Fruit fly (Drosophila melanogaster) whole organism, embryonic: ENCODE measurements around the gene CG33932.
A peak's percentile ranks its signal among the peaks of the same experiment; 100 is the strongest.

Experiments
- BEAF-32 ChIP-seq: fragments of 200-800 bp; sonication (Bioruptor generic); optimal IDR thresholded peaks from 3 replicates; lab custom pipeline; 2017; ENCODE audit warnings: missing biosample characterization, missing genetic modification characterization, mild to moderate bottlenecking, moderate library complexity, missing genetic modification reagents
- CG10366 ChIP-seq: fragments of 200-800 bp; sonication (Bioruptor generic); IDR thresholded peaks from 2 replicates; pipeline ENCODE4 v1.3.6; 2022; ENCODE audit warnings: missing biosample characterization, missing genetic modification characterization
- CG11695 ChIP-seq: fragments of 200-800 bp; sonication (Bioruptor generic); IDR thresholded peaks from 3 replicates; pipeline ENCODE4 v1.3.6; 2022; ENCODE audit warnings: missing biosample characterization, missing genetic modification characterization
- CG12744 ChIP-seq: fragments of 200-800 bp; sonication (Bioruptor generic); optimal IDR thresholded peaks from 2 replicates; lab custom pipeline; 2016; ENCODE audit warnings: missing biosample characterization, missing genetic modification characterization
- CG13775 ChIP-seq: fragments of 200-800 bp; sonication (Bioruptor generic); optimal IDR thresholded peaks from 3 replicates; lab custom pipeline; 2017; ENCODE audit warnings: missing biosample characterization, mild to moderate bottlenecking, missing genetic modification characterization
- CG15011 ChIP-seq: fragments of 200-800 bp; sonication (Bioruptor generic); optimal IDR thresholded peaks from 3 replicates; lab custom pipeline; 2018; ENCODE audit warnings: missing biosample characterization, mild to moderate bottlenecking, missing genetic modification characterization
- CG15696 ChIP-seq: fragments of 200-800 bp; sonication (Bioruptor generic); optimal IDR thresholded peaks from 2 replicates; lab custom pipeline; 2019; ENCODE audit warnings: missing biosample characterization, mild to moderate bottlenecking, missing genetic modification characterization, moderate library complexity
- CG17802 ChIP-seq: fragments of 200-800 bp; sonication (Bioruptor generic); optimal IDR thresholded peaks from 2 replicates; lab custom pipeline; 2018; ENCODE audit warnings: missing biosample characterization, mild to moderate bottlenecking, missing genetic modification characterization, moderate library complexity
- CG30020 ChIP-seq: fragments of 200-800 bp; optimal IDR thresholded peaks from 2 replicates; lab custom pipeline; 2019; ENCODE audit warnings: missing biosample characterization, mild to moderate bottlenecking, missing genetic modification characterization, moderate library complexity
- CG30431 ChIP-seq: fragments of 200-800 bp; sonication (Bioruptor generic); optimal IDR thresholded peaks from 2 replicates; lab custom pipeline; 2017; ENCODE audit warnings: missing biosample characterization, missing genetic modification characterization
- CG31224 ChIP-seq: fragments of 200-800 bp; sonication (Bioruptor generic); IDR thresholded peaks from 2 replicates; pipeline ENCODE4 v1.3.6; 2022; ENCODE audit warnings: missing biosample characterization, missing genetic modification characterization
- CG31441 ChIP-seq: fragments of 200-800 bp; sonication (Bioruptor generic); IDR thresholded peaks from 2 replicates; pipeline ENCODE4 v1.3.6; 2022; ENCODE audit warnings: missing biosample characterization, missing genetic modification characterization
- CG3407 ChIP-seq: fragments of 200-800 bp; sonication (Bioruptor generic); optimal IDR thresholded peaks from 2 replicates; lab custom pipeline; 2018; ENCODE audit warnings: missing biosample characterization, mild to moderate bottlenecking, missing genetic modification characterization
- CG4328 ChIP-seq: fragments of 200-800 bp; sonication (Bioruptor generic); optimal IDR thresholded peaks from 3 replicates; lab custom pipeline; 2017; ENCODE audit warnings: missing biosample characterization, missing genetic modification reagents, missing genetic modification characterization
- CG4404 ChIP-seq: fragments of 200-800 bp; sonication (Bioruptor generic); IDR thresholded peaks from 2 replicates; pipeline ENCODE4 v1.3.6; 2022; ENCODE audit warnings: missing biosample characterization, missing genetic modification characterization
- CG4730 ChIP-seq: fragments of 200-800 bp; sonication (Bioruptor generic); IDR thresholded peaks from 2 replicates; pipeline ENCODE4 v1.3.6; 2022; ENCODE audit warnings: missing biosample characterization, missing genetic modification characterization
- CG4820 ChIP-seq: fragments of 200-800 bp; sonication (Bioruptor generic); optimal IDR thresholded peaks from 3 replicates; lab custom pipeline; 2016; ENCODE audit warnings: missing biosample characterization, missing genetic modification characterization
- CG5245 ChIP-seq: fragments of 200-800 bp; sonication (Bioruptor generic); optimal IDR thresholded peaks from 3 replicates; lab custom pipeline; 2016; ENCODE audit warnings: missing biosample characterization, missing genetic modification characterization
- CG7786 ChIP-seq: fragments of 200-800 bp; sonication (Bioruptor generic); optimal IDR thresholded peaks from 2 replicates; lab custom pipeline; 2016; ENCODE audit warnings: missing biosample characterization, missing genetic modification characterization
- CG8359 ChIP-seq: fragments of 200-800 bp; sonication (Bioruptor generic); optimal IDR thresholded peaks from 2 replicates; lab custom pipeline; 2017; ENCODE audit warnings: missing biosample characterization, mild to moderate bottlenecking, missing genetic modification characterization, borderline replicate concordance
- CG9437 ChIP-seq: fragments of 200-800 bp; sonication (Bioruptor generic); optimal IDR thresholded peaks from 2 replicates; lab custom pipeline; 2018; ENCODE audit warnings: missing biosample characterization, mild to moderate bottlenecking, missing genetic modification characterization
- CTCF ChIP-seq: fragments of 200-800 bp; sonication (Bioruptor generic); optimal IDR thresholded peaks from 2 replicates; lab custom pipeline; 2017; ENCODE audit warnings: missing biosample characterization, mild to moderate bottlenecking, missing genetic modification characterization, moderate library complexity
- Dad ChIP-seq: fragments of 200-800 bp; sonication (Bioruptor generic); optimal IDR thresholded peaks from 3 replicates; lab custom pipeline; 2016; ENCODE audit warnings: missing biosample characterization, missing genetic modification characterization
- Eip74EF ChIP-seq, 2 experiments: fragments of 200-800 bp in 1 of 2; fragments of >200 bp in 1 of 2; sonication (Bioruptor generic) in 1 of 2; optimal IDR thresholded peaks; 2 replicates each; lab custom pipeline; 2017 to 2019; ENCODE audit warnings: missing biosample characterization in 2 of 2, missing genetic modification characterization in 2 of 2, mild to moderate bottlenecking in 1 of 2, moderate library complexity in 1 of 2
- Ets97D ChIP-seq: fragments of 200-800 bp; sonication (Bioruptor generic); optimal IDR thresholded peaks from 3 replicates; lab custom pipeline; 2016; ENCODE audit warnings: missing biosample characterization, missing genetic modification characterization
- Hsf ChIP-seq: fragments of 200-800 bp; sonication (Bioruptor generic); optimal IDR thresholded peaks from 3 replicates; lab custom pipeline; 2016; ENCODE audit warnings: missing biosample characterization, missing genetic modification characterization
- Mad ChIP-seq: fragments of 200-800 bp; sonication (Bioruptor generic); optimal IDR thresholded peaks from 2 replicates; lab custom pipeline; 2016; ENCODE audit warnings: missing biosample characterization, missing genetic modification characterization
- Oli ChIP-seq: fragments of 200-800 bp; sonication (Bioruptor generic); optimal IDR thresholded peaks from 2 replicates; lab custom pipeline; 2018; ENCODE audit warnings: missing biosample characterization, mild to moderate bottlenecking, missing genetic modification characterization, moderate library complexity
- PHDP ChIP-seq: fragments of 200-800 bp; sonication (Bioruptor generic); optimal IDR thresholded peaks from 3 replicates; lab custom pipeline; 2018; ENCODE audit warnings: missing biosample characterization, mild to moderate bottlenecking, missing genetic modification characterization, moderate library complexity
- Side ChIP-seq: fragments of 200-800 bp; sonication (Bioruptor generic); optimal IDR thresholded peaks from 2 replicates; lab custom pipeline; 2016; ENCODE audit warnings: missing biosample characterization, missing genetic modification characterization
- Sox100B ChIP-seq: fragments of 200-800 bp; sonication (Bioruptor generic); optimal IDR thresholded peaks from 3 replicates; lab custom pipeline; 2018; ENCODE audit warnings: missing biosample characterization, mild to moderate bottlenecking, missing genetic modification characterization
- abd-A ChIP-seq: fragments of 200-800 bp; sonication (Bioruptor generic); optimal IDR thresholded peaks from 3 replicates; lab custom pipeline; 2019; ENCODE audit warnings: missing biosample characterization, mild to moderate bottlenecking, missing genetic modification characterization, moderate library complexity
- az2 ChIP-seq: fragments of 200-800 bp; sonication (Bioruptor generic); optimal IDR thresholded peaks from 3 replicates; lab custom pipeline; 2016; ENCODE audit warnings: missing biosample characterization, missing genetic modification characterization
- en ChIP-seq: fragments of 200-800 bp; sonication (Bioruptor generic); optimal IDR thresholded peaks from 2 replicates; lab custom pipeline; 2016; ENCODE audit warnings: missing biosample characterization, missing genetic modification characterization
- fd3F ChIP-seq: fragments of 200-800 bp; sonication (Bioruptor generic); optimal IDR thresholded peaks from 2 replicates; lab custom pipeline; 2018; ENCODE audit warnings: missing biosample characterization, mild to moderate bottlenecking, missing genetic modification characterization, moderate library complexity
- fd96Cb ChIP-seq: fragments of 200-800 bp; sonication (Bioruptor generic); optimal IDR thresholded peaks from 2 replicates; lab custom pipeline; 2018; ENCODE audit warnings: missing biosample characterization, mild to moderate bottlenecking, missing genetic modification characterization, moderate library complexity
- grau ChIP-seq: fragments of 200-800 bp; optimal IDR thresholded peaks from 3 replicates; lab custom pipeline; 2019; ENCODE audit warnings: missing biosample characterization, mild to moderate bottlenecking, missing genetic modification characterization, moderate library complexity
- gro ChIP-seq: fragments of 200-800 bp; sonication (Bioruptor generic); optimal IDR thresholded peaks from 2 replicates; lab custom pipeline; 2016; ENCODE audit warnings: missing biosample characterization, missing genetic modification characterization
- mam ChIP-seq: fragments of 200-800 bp; sonication (Bioruptor generic); optimal IDR thresholded peaks from 3 replicates; lab custom pipeline; 2016; ENCODE audit warnings: missing biosample characterization, missing genetic modification characterization
- nmo ChIP-seq: fragments of 200-800 bp; sonication (Bioruptor generic); optimal IDR thresholded peaks from 2 replicates; lab custom pipeline; 2018; ENCODE audit warnings: missing biosample characterization, mild to moderate bottlenecking, missing genetic modification characterization, moderate library complexity
- oc ChIP-seq: fragments of 200-800 bp; sonication (Bioruptor generic); optimal IDR thresholded peaks from 2 replicates; lab custom pipeline; 2018; ENCODE audit warnings: missing biosample characterization, mild to moderate bottlenecking, missing genetic modification characterization, moderate library complexity
- onecut ChIP-seq: fragments of 200-800 bp; sonication (Bioruptor generic); IDR thresholded peaks from 2 replicates; pipeline ENCODE4 v1.3.6; 2022; ENCODE audit warnings: missing biosample characterization, missing genetic modification characterization
- repo ChIP-seq: fragments of 200-800 bp; sonication (Bioruptor generic); optimal IDR thresholded peaks from 2 replicates; lab custom pipeline; 2016; ENCODE audit warnings: missing biosample characterization, missing genetic modification characterization
- rib ChIP-seq: fragments of 200-800 bp; sonication (Bioruptor generic); IDR thresholded peaks from 2 replicates; pipeline ENCODE4 v1.3.6; 2022; ENCODE audit warnings: missing biosample characterization, missing genetic modification characterization
- schlank ChIP-seq: fragments of 200-800 bp; sonication (Bioruptor generic); optimal IDR thresholded peaks from 2 replicates; lab custom pipeline; 2018; ENCODE audit warnings: missing biosample characterization, mild to moderate bottlenecking, missing genetic modification characterization
- slp2 ChIP-seq: fragments of 200-800 bp; sonication (Bioruptor generic); optimal IDR thresholded peaks from 2 replicates; lab custom pipeline; 2016; ENCODE audit warnings: missing biosample characterization, missing genetic modification characterization
- ssp ChIP-seq: fragments of 200-800 bp; sonication (Bioruptor generic); IDR thresholded peaks from 2 replicates; pipeline ENCODE4 v1.3.6; 2022; ENCODE audit warnings: missing biosample characterization, missing genetic modification characterization
- tap ChIP-seq: fragments of 200-800 bp; optimal IDR thresholded peaks from 3 replicates; lab custom pipeline; 2019; ENCODE audit warnings: missing biosample characterization, mild to moderate bottlenecking, missing genetic modification characterization, moderate library complexity
- tx ChIP-seq: fragments of 200-800 bp; sonication (Bioruptor generic); optimal IDR thresholded peaks from 2 replicates; lab custom pipeline; 2016; ENCODE audit warnings: missing biosample characterization, missing genetic modification characterization
- zen ChIP-seq: fragments of 200-800 bp; sonication (Bioruptor generic); optimal IDR thresholded peaks from 3 replicates; lab custom pipeline; 2018; ENCODE audit warnings: missing biosample characterization, mild to moderate bottlenecking, missing genetic modification characterization, moderate library complexity

The CG33932 gene

DNA sequence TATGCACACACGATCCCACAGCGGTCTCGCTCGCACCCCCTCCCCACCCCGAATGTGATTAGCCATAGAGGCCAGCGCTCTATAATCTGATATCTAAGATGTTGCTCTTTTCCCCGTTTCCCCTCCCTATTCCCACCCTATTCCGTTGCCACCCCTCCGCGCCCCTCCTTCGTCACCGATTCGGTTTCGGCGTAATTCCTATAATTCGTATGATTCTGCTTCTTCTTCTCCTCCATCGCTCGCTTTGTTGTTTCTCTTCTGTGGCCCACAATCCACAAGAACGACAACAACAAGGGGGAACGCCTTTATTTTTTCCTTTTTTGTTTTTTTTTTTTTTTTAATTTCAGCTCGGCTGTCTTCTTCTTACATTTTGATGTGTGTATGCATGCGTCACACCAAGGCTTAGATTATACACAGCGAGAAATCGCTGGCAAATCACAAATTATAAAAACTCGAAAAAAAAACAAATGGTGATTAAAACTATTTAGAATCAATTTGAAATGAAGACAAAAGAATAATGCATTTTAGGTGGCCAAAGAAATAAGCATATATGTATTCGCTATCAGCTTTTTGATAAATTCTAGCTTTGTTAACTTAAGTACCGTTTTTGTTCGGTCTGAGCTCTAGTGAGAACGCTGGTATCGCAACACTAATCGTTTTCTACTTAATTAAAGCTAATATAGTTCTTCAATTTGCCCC lies 25.7 kb downstream of the CG33932 start (continued):
- no peak for TF ChIP-seq gro (GFP tag; lab: Kevin White, UChicago)
- TF ChIP-seq tx (GFP tag; lab: Kevin White, UChicago), result peak; percentile 22
- TF ChIP-seq CG12744 (GFP tag; lab: Kevin White, UChicago), result peak; percentile 9
- peak; percentile 54 for TF ChIP-seq CG4820 (GFP tag; lab: Kevin White, UChicago)
- peak; percentile 18; the same call in 1 of the 2 replicates for TF ChIP-seq CG10366 (GFP tag; lab: Robert Waterston, UW)
- 0 out of 2 replicates have a peak, but pooled peaks have one; percentile 21 for TF ChIP-seq CG31224 (GFP tag; lab: Robert Waterston, UW)
- peak; percentile 58 for TF ChIP-seq CG15696 (tag; lab: Kevin White, UChicago)
- TF ChIP-seq Side (GFP tag; lab: Kevin White, UChicago), result peak; percentile 60
- TF ChIP-seq CG31441, result peak; percentile 54
- no peak for TF ChIP-seq Eip74EF (GFP tag; optimal IDR thresholded peaks at IDR 0.05; lab: Kevin White, UChicago)
- peak; percentile 42 for TF ChIP-seq Hsf
- no peak for TF ChIP-seq CG30020 (tag; lab: Kevin White, UChicago)
- no peak for TF ChIP-seq fd3F (GFP tag; lab: Kevin White, UChicago)
- no peak for TF ChIP-seq rib (GFP tag; lab: Robert Waterston, UW)
- TF ChIP-seq Ets97D (GFP tag; lab: Kevin White, UChicago), result no peak
- peak; percentile 24 for TF ChIP-seq az2 (GFP tag; lab: Kevin White, UChicago)
- TF ChIP-seq Mad (GFP tag; lab: Kevin White, UChicago), result peak; percentile 3
- TF ChIP-seq nmo, result peak; percentile 55
- TF ChIP-seq CG13775, result peak; percentile 46
- peak; percentile 77 for TF ChIP-seq oc
- no peak for TF ChIP-seq repo (GFP tag; lab: Kevin White, UChicago)
- no peak for TF ChIP-seq CG4328 (GFP tag; lab: Kevin White, UChicago)
- no peak for TF ChIP-seq CTCF
- no peak for TF ChIP-seq CG4730 (GFP tag; lab: Robert Waterston, UW)
- TF ChIP-seq CG8359 (GFP tag; lab: Kevin White, UChicago), result no peak
- peak; percentile 4 for TF ChIP-seq CG3407 (GFP tag; lab: Kevin White, UChicago)
- TF ChIP-seq grau (tag; lab: Kevin White, UChicago), result peak; percentile 37
- no peak for TF ChIP-seq BEAF-32
- peak; percentile 37; the same call in 1 of the 2 replicates for TF ChIP-seq onecut
- no peak for TF ChIP-seq schlank (tag; lab: Kevin White, UChicago)
- peak; percentile 32 for TF ChIP-seq Sox100B (GFP tag; lab: Kevin White, UChicago)
- TF ChIP-seq zen (tag; lab: Kevin White, UChicago), result peak; percentile 77
- peak; percentile 28 for TF ChIP-seq PHDP (tag; lab: Kevin White, UChicago)
- TF ChIP-seq CG9437, result no peak
- peak; percentile 35 for TF ChIP-seq slp2
- TF ChIP-seq CG30431 (GFP tag; lab: Kevin White, UChicago), result peak; percentile 36
- TF ChIP-seq mam (GFP tag; lab: Kevin White, UChicago), result no peak
- 0 out of 3 replicates have a peak, but pooled peaks have one; percentile 37 for TF ChIP-seq CG11695 (GFP tag; lab: Robert Waterston, UW)
- peak; percentile 64 for TF ChIP-seq fd96Cb (tag; lab: Kevin White, UChicago)
- TF ChIP-seq ssp, result 0 out of 2 replicates have a peak, but pooled peaks have one; percentile 18
- TF ChIP-seq CG5245, result peak; percentile 26
- TF ChIP-seq CG7786, result peak; percentile 44
- TF ChIP-seq Oli (tag; lab: Kevin White, UChicago), result peak; percentile 42
- no peak for TF ChIP-seq tap (tag; lab: Kevin White, UChicago)
- peak; percentile 6 for TF ChIP-seq CG15011 (GFP tag; lab: Kevin White, UChicago)
- no peak for TF ChIP-seq abd-A (tag; lab: Kevin White, UChicago)
- TF ChIP-seq Dad (GFP tag; lab: Kevin White, UChicago), result no peak
- TF ChIP-seq CG17802 (tag; lab: Kevin White, UChicago), result no peak
- TF ChIP-seq CG4404 (GFP tag; lab: Robert Waterston, UW), result peak; percentile 32; the same call in 1 of the 2 replicates
- peak; percentile 9 for TF ChIP-seq en (GFP tag; lab: Kevin White, UChicago)
